Fruit fly (Drosophila melanogaster): ENCODE results near the gene Arpc3B.
A peak's percentile ranks its signal among the peaks of the same experiment; 100 is the strongest.

The Arpc3B gene

dm6 chrX:17121600-17121999 lies 15.9 kb upstream of the Arpc3B start (continued):
- no peak for TF ChIP-seq CG4282 (GFP tag; optimal IDR thresholded peaks at IDR 0.05)
- no peak for TF ChIP-seq YL-1 (GFP tag; optimal IDR thresholded peaks at IDR 0.05)
- TF ChIP-seq salm (tag; optimal IDR thresholded peaks at IDR 0.05): peak; percentile 17
- no peak for TF ChIP-seq CG2202 (tag; optimal IDR thresholded peaks at IDR 0.05)
- TF ChIP-seq gsb (GFP tag; IDR thresholded peaks at IDR 0.05): no peak
- TF ChIP-seq CG2712 (tag; optimal IDR thresholded peaks at IDR 0.05): peak; percentile 42
- TF ChIP-seq tap (tag; optimal IDR thresholded peaks at IDR 0.05): no peak
- TF ChIP-seq Dip3 (GFP tag; optimal IDR thresholded peaks at IDR 0.05): no peak
- no peak for TF ChIP-seq Dip2 (GFP tag; IDR thresholded peaks at IDR 0.05)
- no peak for TF ChIP-seq CG8944 (GFP tag; optimal IDR thresholded peaks at IDR 0.05)
- no peak for TF ChIP-seq Atf-2 (GFP tag; optimal IDR thresholded peaks at IDR 0.05)
- peak; percentile 50 for TF ChIP-seq CG7556 (GFP tag; optimal IDR thresholded peaks at IDR 0.05)
- TF ChIP-seq CG32772 (GFP tag; IDR thresholded peaks at IDR 0.05): no peak
- TF ChIP-seq insv (GFP tag; optimal IDR thresholded peaks at IDR 0.05): no peak
- no peak for TF ChIP-seq grn (GFP tag; optimal IDR thresholded peaks at IDR 0.05)
- TF ChIP-seq CG6272 (GFP tag; IDR thresholded peaks at IDR 0.05): no peak
- TF ChIP-seq dan (GFP tag; IDR thresholded peaks at IDR 0.05): no peak
- TF ChIP-seq shn (GFP tag; optimal IDR thresholded peaks at IDR 0.05): no peak
- no peak for TF ChIP-seq B-H1 (GFP tag; IDR thresholded peaks at IDR 0.05)
- TF ChIP-seq E2f1 (GFP tag; IDR thresholded peaks at IDR 0.05): no peak
- TF ChIP-seq pum (GFP tag; optimal IDR thresholded peaks at IDR 0.05): no peak
- TF ChIP-seq Lim3 (GFP tag; IDR thresholded peaks at IDR 0.05): no peak
- TF ChIP-seq CG8290 (GFP tag; optimal IDR thresholded peaks at IDR 0.05): no peak
- TF ChIP-seq CG8290 (tag; optimal IDR thresholded peaks at IDR 0.05): no peak
- TF ChIP-seq Fer3 (tag; optimal IDR thresholded peaks at IDR 0.05): no peak
- no peak for TF ChIP-seq CG4328 (GFP tag; optimal IDR thresholded peaks at IDR 0.05)
- TF ChIP-seq ham (GFP tag; IDR thresholded peaks at IDR 0.05): no peak
- TF ChIP-seq Sox102F (GFP tag; optimal IDR thresholded peaks at IDR 0.05): peak; percentile 70
- TF ChIP-seq Chrac-16 (GFP tag; optimal IDR thresholded peaks at IDR 0.05): peak; percentile 2
- no peak for TF ChIP-seq Drgx (GFP tag; IDR thresholded peaks at IDR 0.05)
- TF ChIP-seq Vsx1 (GFP tag; optimal IDR thresholded peaks at IDR 0.05): no peak
- no peak for TF ChIP-seq Nf-YC (tag; optimal IDR thresholded peaks at IDR 0.05)
- TF ChIP-seq D19B (GFP tag; optimal IDR thresholded peaks at IDR 0.05): peak; percentile 7
- no peak for TF ChIP-seq Sry-β (GFP tag; optimal IDR thresholded peaks at IDR 0.05)
- no peak for TF ChIP-seq Jarid2 (GFP tag; optimal IDR thresholded peaks at IDR 0.05)
- no peak for TF ChIP-seq CG1024 (GFP tag; IDR thresholded peaks at IDR 0.05)
- TF ChIP-seq az2 (GFP tag; optimal IDR thresholded peaks at IDR 0.05): peak; percentile 21
- TF ChIP-seq gcm2 (GFP tag; optimal IDR thresholded peaks at IDR 0.05): no peak
- TF ChIP-seq Optix (GFP tag; IDR thresholded peaks at IDR 0.05): no peak
- TF ChIP-seq Poxn (GFP tag; IDR thresholded peaks at IDR 0.05): no peak
- no peak for TF ChIP-seq CG33557 (GFP tag; optimal IDR thresholded peaks at IDR 0.05)
- TF ChIP-seq MESR4 (GFP tag; optimal IDR thresholded peaks at IDR 0.05): no peak
- peak; percentile 40 for TF ChIP-seq CG12391 (tag; optimal IDR thresholded peaks at IDR 0.05)
- no peak for TF ChIP-seq CG1792 (GFP tag; optimal IDR thresholded peaks at IDR 0.05)
- peak; percentile 59; the same call in 1 of the 2 replicates for TF ChIP-seq crol (GFP tag; IDR thresholded peaks at IDR 0.05)
- TF ChIP-seq pb (GFP tag; optimal IDR thresholded peaks at IDR 0.05): no peak
- no peak for TF ChIP-seq Mrtf (GFP tag; IDR thresholded peaks at IDR 0.05)
- no peak for TF ChIP-seq Hmr (GFP tag; optimal IDR thresholded peaks at IDR 0.05)
- no peak for TF ChIP-seq BEAF-32 (GFP tag; optimal IDR thresholded peaks at IDR 0.05)
- no peak for TF ChIP-seq knrl (GFP tag; IDR thresholded peaks at IDR 0.05; ENCODE audit: partially characterized antibody)
- no peak for TF ChIP-seq hb (GFP tag; IDR thresholded peaks at IDR 0.05; ENCODE audit: partially characterized antibody)
- no peak for TF ChIP-seq Tbp (GFP tag; optimal IDR thresholded peaks at IDR 0.05)
- TF ChIP-seq Hand (GFP tag; optimal IDR thresholded peaks at IDR 0.05): no peak

Measured in whole organism, embryonic.